Worm (Caenorhabditis elegans): ENCODE measurements around the gene rbc-2.
"Not testable (repeated sequence)": the region's sequence is repeated elsewhere in the genome, so short reads cannot be mapped to it uniquely, and the experiment has no call there.

DNA sequence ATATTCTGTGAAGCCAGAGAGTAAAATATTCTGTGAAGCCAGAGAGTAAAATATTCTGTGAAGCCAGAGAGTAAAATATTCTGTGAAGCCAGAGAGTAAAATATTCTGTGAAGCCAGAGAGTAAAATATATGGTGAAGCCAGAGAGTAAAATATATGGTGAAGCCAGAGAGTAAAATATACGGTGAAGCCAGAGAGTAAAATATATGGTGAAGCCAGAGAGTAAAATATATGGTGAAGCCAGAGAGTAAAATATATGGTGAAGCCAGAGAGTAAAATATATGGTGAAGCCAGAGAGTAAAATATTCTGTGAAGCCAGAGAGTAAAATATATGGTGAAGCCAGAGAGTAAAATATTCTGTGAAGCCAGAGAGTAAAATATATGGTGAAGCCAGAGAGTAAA lies 27.9 kb downstream of the rbc-2 start:
- not testable (repeated sequence) for TF ChIP-seq ama-1 (optimal IDR thresholded peaks at IDR 0.05); hmg-4 (GFP tag; optimal IDR thresholded peaks at IDR 0.05)

All from whole organism, early embryonic.